Worm (Caenorhabditis elegans): Measurements from ENCODE around the gene aman-2.

Gene aman-2

ce11 chrV:11949509-11950117, 16.6 kb upstream of the aman-2 start:
- peak; percentile 41 for TF ChIP-seq blmp-1 (tag; optimal IDR thresholded peaks at IDR 0.05)
- peak; percentile 39 for TF ChIP-seq nhr-85 (tag)
- no peak for TF ChIP-seq ceh-8 (GFP tag; optimal IDR thresholded peaks at IDR 0.05)

ce11 chrV:11948581-11948980, 15.5 kb upstream of the aman-2 start:
- TF ChIP-seq rnt-1 (tag; optimal IDR thresholded peaks at IDR 0.05) (no peak), pax-3 (tag; optimal IDR thresholded peaks at IDR 0.05) (no peak), blmp-1 (tag; optimal IDR thresholded peaks at IDR 0.05) (peak; percentile 54), nhr-77 (tag; optimal IDR thresholded peaks at IDR 0.05) (no peak), elt-3 (tag; optimal IDR thresholded peaks at IDR 0.05) (no peak), efl-3 (GFP tag; optimal IDR thresholded peaks at IDR 0.05) (no peak), ceh-63 (GFP tag; optimal IDR thresholded peaks at IDR 0.05) (no peak), alr-1 (tag; optimal IDR thresholded peaks at IDR 0.05; ENCODE audit: borderline replicate concordance) (no peak), pag-3 (tag; optimal IDR thresholded peaks at IDR 0.05; ENCODE audit: borderline replicate concordance, insufficient read depth) (no peak), dpl-1 (GFP tag; optimal IDR thresholded peaks at IDR 0.05) (no peak), sup-37 (GFP tag; optimal IDR thresholded peaks at IDR 0.05) (no peak), egl-27 (tag; optimal IDR thresholded peaks at IDR 0.05) (no peak), fkh-4 (tag; optimal IDR thresholded peaks at IDR 0.05; ENCODE audit: borderline replicate concordance) (no peak), fkh-8 (tag; optimal IDR thresholded peaks at IDR 0.05) (no peak), isw-1 (GFP tag; IDR thresholded peaks at IDR 0.05) (no peak), ceh-82 (tag; optimal IDR thresholded peaks at IDR 0.05) (no peak), nhr-85 (tag) (peak; percentile 59)

- no peak for TF ChIP-seq mdl-1 (tag; optimal IDR thresholded peaks at IDR 0.05)
- TF ChIP-seq fkh-8 (tag; optimal IDR thresholded peaks at IDR 0.05): no peak
- TF ChIP-seq C04F5.9 (tag; optimal IDR thresholded peaks at IDR 0.05): no peak
- TF ChIP-seq unc-86 (tag; optimal IDR thresholded peaks at IDR 0.05): no peak
These were observed 14.4 kb upstream of the aman-2 start for ce11 chrV:11947414-11947954.

- no peak for TF ChIP-seq fkh-10 (GFP tag; optimal IDR thresholded peaks at IDR 0.05)
- peak; percentile 12 for TF ChIP-seq ceh-8 (GFP tag; optimal IDR thresholded peaks at IDR 0.05)
These were observed 13.8 kb upstream of the aman-2 start for ce11 chrV:11946818-11947217.

- TF ChIP-seq F16B12.6 (tag; optimal IDR thresholded peaks at IDR 0.05): no peak
- TF ChIP-seq tbx-2 (tag; optimal IDR thresholded peaks at IDR 0.05): no peak
- no peak for TF ChIP-seq sptf-1 (tag; optimal IDR thresholded peaks at IDR 0.05)
These were observed 12.4 kb upstream of the aman-2 start for ce11 chrV:11945429-11945828.

ce11 chrV:11943737-11944136, 10.7 kb upstream of the aman-2 start:
- no peak for TF ChIP-seq xbp-1 (tag; optimal IDR thresholded peaks at IDR 0.05)
- no peak for TF ChIP-seq hlh-4 (tag; optimal IDR thresholded peaks at IDR 0.05)
- TF ChIP-seq mdl-1 (tag; optimal IDR thresholded peaks at IDR 0.05): no peak
- no peak for TF ChIP-seq nhr-20 (tag; optimal IDR thresholded peaks at IDR 0.05)
- TF ChIP-seq mab-9 (GFP tag; IDR thresholded peaks at IDR 0.05): no peak
- TF ChIP-seq ceh-88 (GFP tag; IDR thresholded peaks at IDR 0.05): no peak
- TF ChIP-seq Y116A8C.19 (tag; optimal IDR thresholded peaks at IDR 0.05; ENCODE audit: borderline replicate concordance): no peak
- no peak for TF ChIP-seq efl-1 (optimal IDR thresholded peaks at IDR 0.05)
- TF ChIP-seq efl-1 (GFP tag; optimal IDR thresholded peaks at IDR 0.05 in 1 of 2): no peak
- TF ChIP-seq zip-4 (GFP tag; optimal IDR thresholded peaks at IDR 0.05): no peak
- TF ChIP-seq ceh-63 (GFP tag; optimal IDR thresholded peaks at IDR 0.05): no peak
- no peak for TF ChIP-seq ztf-4 (tag; optimal IDR thresholded peaks at IDR 0.05)
- no peak for TF ChIP-seq egl-13 (tag; optimal IDR thresholded peaks at IDR 0.05)
- TF ChIP-seq nhr-28 (tag; optimal IDR thresholded peaks at IDR 0.05): no peak
- no peak for TF ChIP-seq nhr-237 (tag; optimal IDR thresholded peaks at IDR 0.05)
- TF ChIP-seq snpc-4 (tag; optimal IDR thresholded peaks at IDR 0.05): no peak
- no peak for TF ChIP-seq elt-3 (tag; optimal IDR thresholded peaks at IDR 0.05)
- TF ChIP-seq pqm-1 (tag; optimal IDR thresholded peaks at IDR 0.05): no peak
- no peak for TF ChIP-seq fkh-4 (tag; optimal IDR thresholded peaks at IDR 0.05; ENCODE audit: borderline replicate concordance)

Measured in whole organism, L1 larva.